Worm (Caenorhabditis elegans): ENCODE results near the gene Y54G11A.3.

The Y54G11A.3 gene

DNA sequence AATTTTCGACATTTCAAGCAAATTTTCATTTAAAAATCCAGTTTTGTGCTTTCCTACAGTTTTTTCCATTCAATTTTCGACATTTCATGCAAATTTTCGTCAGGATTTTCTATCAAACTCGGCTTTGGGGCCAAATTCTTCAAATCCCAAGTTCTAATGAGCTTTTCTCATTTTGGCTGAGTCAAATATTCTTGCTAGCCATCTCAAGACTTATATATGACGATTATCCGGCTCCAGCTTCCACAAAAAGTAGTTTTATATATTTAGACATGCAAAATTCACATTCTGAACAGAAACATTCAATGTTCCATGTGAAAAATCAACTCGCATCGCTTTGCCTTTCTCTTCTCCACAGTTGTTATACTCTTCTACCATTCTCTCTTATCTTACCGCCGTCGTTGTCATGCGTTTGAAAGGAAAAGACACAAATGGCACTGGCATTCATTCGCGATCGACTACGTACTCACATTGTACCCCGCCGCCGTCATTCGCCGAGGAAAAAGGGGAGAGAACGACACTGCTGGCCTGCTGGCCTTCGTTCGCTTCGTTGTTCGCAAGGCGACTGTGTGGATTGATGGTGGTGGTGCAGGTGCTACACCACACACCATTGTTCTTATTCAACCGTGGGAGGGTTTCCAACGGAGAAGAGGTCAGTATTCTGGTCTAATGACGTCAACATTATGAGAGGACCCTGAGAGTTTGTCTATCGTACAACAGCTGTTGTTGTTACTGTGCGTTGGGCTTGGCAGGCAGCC lies 28.5 kb upstream of the Y54G11A.3 start (continued):
- no peak for TF ChIP-seq vab-7 (GFP tag; IDR thresholded peaks at IDR 0.05)
- TF ChIP-seq mxl-3 (GFP tag; optimal IDR thresholded peaks at IDR 0.05) = peak; percentile 80
- peak; percentile 65 for TF ChIP-seq pqm-1 (tag; optimal IDR thresholded peaks at IDR 0.05)
- TF ChIP-seq nhr-11 (tag; optimal IDR thresholded peaks at IDR 0.05) = no peak
- peak; percentile 35; the same call in 1 of the 2 replicates for TF ChIP-seq lin-1 (GFP tag; IDR thresholded peaks at IDR 0.05)
- no peak for TF ChIP-seq attf-4 (tag; optimal IDR thresholded peaks at IDR 0.05)
- no peak for TF ChIP-seq tag-97 (GFP tag; IDR thresholded peaks at IDR 0.05)
- peak; percentile 86 for TF ChIP-seq nhr-28 (tag; optimal IDR thresholded peaks at IDR 0.05)
- TF ChIP-seq nhr-6 (tag; optimal IDR thresholded peaks at IDR 0.05) = no peak
- no peak for TF ChIP-seq ZK337.2 (GFP tag; IDR thresholded peaks at IDR 0.05)
- TF ChIP-seq dpl-1 (GFP tag; optimal IDR thresholded peaks at IDR 0.05) = peak; percentile 52
- TF ChIP-seq saeg-2 (GFP tag; IDR thresholded peaks at IDR 0.05) = no peak
- no peak for TF ChIP-seq lin-13 (GFP tag; optimal IDR thresholded peaks at IDR 0.05)
- TF ChIP-seq ces-1 (GFP tag; optimal IDR thresholded peaks at IDR 0.05) = no peak
- no peak for TF ChIP-seq ceh-28 (tag; optimal IDR thresholded peaks at IDR 0.05)
- TF ChIP-seq lim-7 (GFP tag; IDR thresholded peaks at IDR 0.05) = no peak
- TF ChIP-seq unc-62 (GFP tag; optimal IDR thresholded peaks at IDR 0.05 in 1 of 2) = peak in 1 of 2 experiments; percentile 29
- TF ChIP-seq unc-62 (tag; optimal IDR thresholded peaks at IDR 0.05) = no peak
- TF ChIP-seq unc-39 (tag; optimal IDR thresholded peaks at IDR 0.05) = no peak
- TF ChIP-seq lir-3 (tag; optimal IDR thresholded peaks at IDR 0.05) = no peak
- no peak for TF ChIP-seq pha-4 (GFP tag; IDR thresholded peaks at IDR 0.05)
- no peak for TF ChIP-seq pha-4 (tag; optimal IDR thresholded peaks at IDR 0.05)
- no peak for TF ChIP-seq Y105C5A.15 (GFP tag; IDR thresholded peaks at IDR 0.05)
- TF ChIP-seq ceh-82 (tag; optimal IDR thresholded peaks at IDR 0.05) = no peak
- peak; percentile 94 for TF ChIP-seq aha-1 (tag)
- peak; percentile 61; the same call in 1 of the 2 replicates for TF ChIP-seq hmg-1.1 (GFP tag; IDR thresholded peaks at IDR 0.05)
- no peak for TF ChIP-seq nhr-76 (tag; optimal IDR thresholded peaks at IDR 0.05)
- TF ChIP-seq zfp-2 (tag; optimal IDR thresholded peaks at IDR 0.05) = no peak
- no peak for TF ChIP-seq F37D6.2 (tag; optimal IDR thresholded peaks at IDR 0.05)
- no peak for TF ChIP-seq skn-1 (tag; optimal IDR thresholded peaks at IDR 0.05)
- no peak for TF ChIP-seq snpc-1.2 (GFP tag; IDR thresholded peaks at IDR 0.05)
- no peak for TF ChIP-seq madf-9 (GFP tag; conservative IDR thresholded peaks at IDR 0.05)
- no peak for TF ChIP-seq aly-2 (tag; optimal IDR thresholded peaks at IDR 0.05)
- TF ChIP-seq fos-1 (tag; optimal IDR thresholded peaks at IDR 0.05) = no peak
- TF ChIP-seq sdz-12 (GFP tag; optimal IDR thresholded peaks at IDR 0.05) = no peak
- TF ChIP-seq arid-1 (GFP tag; conservative IDR thresholded peaks at IDR 0.05) = no peak
- TF ChIP-seq T20F7.1 (GFP tag; optimal IDR thresholded peaks at IDR 0.05) = no peak
- no peak for TF ChIP-seq snpc-4 (tag; optimal IDR thresholded peaks at IDR 0.05)
- no peak for TF ChIP-seq ZK546.5 (tag; optimal IDR thresholded peaks at IDR 0.05)
- no peak for TF ChIP-seq daf-8 (GFP tag; IDR thresholded peaks at IDR 0.05)
- no peak for TF ChIP-seq nhr-237 (tag; optimal IDR thresholded peaks at IDR 0.05)
- TF ChIP-seq dmd-6 (GFP tag; IDR thresholded peaks at IDR 0.05) = peak; percentile 62
- TF ChIP-seq R02D3.7 (tag; optimal IDR thresholded peaks at IDR 0.05) = no peak
- TF ChIP-seq ztf-7 (tag; optimal IDR thresholded peaks at IDR 0.05) = no peak
- TF ChIP-seq F44E2.7 (GFP tag; IDR thresholded peaks at IDR 0.05) = no peak
- peak; percentile 73 for TF ChIP-seq dve-1 (tag; optimal IDR thresholded peaks at IDR 0.05; ENCODE audit: insufficient read depth)
- TF ChIP-seq hif-1 (tag; optimal IDR thresholded peaks at IDR 0.05) = no peak
- no peak for TF ChIP-seq spr-1 (tag; optimal IDR thresholded peaks at IDR 0.05)
- TF ChIP-seq T26A8.4 (GFP tag; IDR thresholded peaks at IDR 0.05) = no peak
- TF ChIP-seq lin-29 (GFP tag; IDR thresholded peaks at IDR 0.05) = no peak
- no peak for TF ChIP-seq lin-15B (tag; optimal IDR thresholded peaks at IDR 0.05)
- peak; percentile 22; the same call in 1 of the 2 replicates for TF ChIP-seq lin-38 (GFP tag; IDR thresholded peaks at IDR 0.05)
- no peak for TF ChIP-seq nhr-102 (tag; optimal IDR thresholded peaks at IDR 0.05)
